Worm (Caenorhabditis elegans): ENCODE results near the gene Y32F6A.4.

Y32F6A.4 gene

DNA sequence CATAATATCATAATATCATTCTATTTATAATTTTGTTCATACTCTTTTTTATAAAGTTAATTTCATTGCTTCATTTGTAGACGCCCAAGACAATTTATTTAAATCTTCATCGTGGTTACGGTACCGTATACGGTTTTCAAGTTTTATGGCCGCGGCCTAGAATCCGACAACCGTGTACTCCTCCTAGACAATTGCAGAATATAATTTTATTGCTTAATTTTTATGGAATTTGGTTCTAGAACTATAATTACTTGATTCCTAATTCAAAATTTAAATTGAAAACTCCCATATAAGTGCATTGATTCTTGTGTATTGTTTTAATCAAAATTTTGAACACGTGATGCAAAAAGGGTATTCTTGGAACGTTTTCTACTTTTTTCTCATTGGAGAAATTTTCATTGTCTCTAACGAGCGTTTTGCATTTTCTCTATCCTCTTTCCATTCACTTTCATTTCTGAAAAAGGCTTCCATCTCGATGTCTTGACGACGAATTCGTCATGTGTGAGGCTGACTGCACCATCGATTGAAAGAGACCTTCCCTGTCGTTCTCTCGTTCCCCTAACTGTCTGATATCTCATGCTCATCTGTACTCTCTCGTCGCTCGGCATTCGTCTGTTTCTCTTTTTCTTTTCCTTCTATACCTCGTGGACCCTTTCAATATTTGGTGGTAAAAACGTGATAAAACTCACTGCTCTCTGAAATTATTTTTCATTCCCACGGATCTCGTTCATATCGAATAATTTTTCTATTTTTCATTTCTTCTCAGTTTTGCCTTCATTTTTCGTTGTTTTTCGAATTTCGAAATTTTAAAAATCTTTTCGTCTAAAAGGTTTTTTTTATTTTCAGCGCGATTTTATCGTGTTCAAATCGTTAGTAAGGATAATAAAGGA, 7.5 kb upstream of the Y32F6A.4 start, which contains the start of gene pap-1 (continued):
- peak; percentile 26 for TF ChIP-seq pax-3 (tag; optimal IDR thresholded peaks at IDR 0.05)
- TF ChIP-seq ztf-4 (tag; optimal IDR thresholded peaks at IDR 0.05): no peak
- TF ChIP-seq fkh-4 (tag; optimal IDR thresholded peaks at IDR 0.05; ENCODE audit: borderline replicate concordance): peak; percentile 45
- TF ChIP-seq mdl-1 (tag; optimal IDR thresholded peaks at IDR 0.05): peak in 1 of 2 experiments; percentile 40
- no peak for TF ChIP-seq jun-1 (tag; optimal IDR thresholded peaks at IDR 0.05)
- TF ChIP-seq ceh-8 (GFP tag; optimal IDR thresholded peaks at IDR 0.05): no peak
- TF ChIP-seq snpc-4 (tag; optimal IDR thresholded peaks at IDR 0.05): no peak
- no peak for TF ChIP-seq sox-4 (tag; optimal IDR thresholded peaks at IDR 0.05)
- TF ChIP-seq nhr-19 (GFP tag; conservative IDR thresholded peaks at IDR 0.05): no peak
- no peak for TF ChIP-seq mab-9 (GFP tag; IDR thresholded peaks at IDR 0.05)
- peak; percentile 16 to 68 for TF ChIP-seq lin-35 (GFP tag; optimal IDR thresholded peaks at IDR 0.05)
- no peak for TF ChIP-seq zip-4 (GFP tag; optimal IDR thresholded peaks at IDR 0.05)
- TF ChIP-seq sup-37 (GFP tag; optimal IDR thresholded peaks at IDR 0.05): no peak
- no peak for TF ChIP-seq zag-1 (tag; optimal IDR thresholded peaks at IDR 0.05)
- TF ChIP-seq snu-23 (GFP tag; optimal IDR thresholded peaks at IDR 0.05): no peak
- TF ChIP-seq swsn-7 (tag; optimal IDR thresholded peaks at IDR 0.05): peak; percentile 26
- TF ChIP-seq mef-2 (tag; optimal IDR thresholded peaks at IDR 0.05): no peak
- TF ChIP-seq nhr-20 (tag; optimal IDR thresholded peaks at IDR 0.05): no peak
- no peak for TF ChIP-seq unc-130 (tag; optimal IDR thresholded peaks at IDR 0.05)
- TF ChIP-seq unc-86 (tag; optimal IDR thresholded peaks at IDR 0.05): no peak
- TF ChIP-seq alr-1 (tag; optimal IDR thresholded peaks at IDR 0.05; ENCODE audit: borderline replicate concordance): no peak
- peak; percentile 61 for TF ChIP-seq mep-1 (tag; optimal IDR thresholded peaks at IDR 0.05)
- no peak for TF ChIP-seq lin-39 (tag; optimal IDR thresholded peaks at IDR 0.05)
- no peak for TF ChIP-seq vab-15 (tag; optimal IDR thresholded peaks at IDR 0.05)
- peak; percentile 79 for TF ChIP-seq nhr-85 (tag)
- no peak for TF ChIP-seq skn-1 (tag; optimal IDR thresholded peaks at IDR 0.05)
- no peak for TF ChIP-seq elt-3 (tag; optimal IDR thresholded peaks at IDR 0.05)
- TF ChIP-seq sptf-1 (tag; optimal IDR thresholded peaks at IDR 0.05): no peak
- peak; percentile 55 for TF ChIP-seq nhr-71 (tag; optimal IDR thresholded peaks at IDR 0.05)
- no peak; the same call in 1 of the 2 replicates for TF ChIP-seq isw-1 (GFP tag; IDR thresholded peaks at IDR 0.05)
- TF ChIP-seq nhr-12 (tag; optimal IDR thresholded peaks at IDR 0.05): no peak
- TF ChIP-seq tbx-2 (tag; optimal IDR thresholded peaks at IDR 0.05): no peak
- no peak for TF ChIP-seq hlh-17 (GFP tag; optimal IDR thresholded peaks at IDR 0.05; ENCODE audit: borderline replicate concordance)
- no peak for TF ChIP-seq aly-2 (tag; optimal IDR thresholded peaks at IDR 0.05)
- no peak for TF ChIP-seq pag-3 (tag; optimal IDR thresholded peaks at IDR 0.05; ENCODE audit: borderline replicate concordance, insufficient read depth)
- TF ChIP-seq dpl-1 (GFP tag; optimal IDR thresholded peaks at IDR 0.05): peak; percentile 14 to 32 (median 19)
- peak; percentile 78 for TF ChIP-seq rnt-1 (tag; optimal IDR thresholded peaks at IDR 0.05)
- TF ChIP-seq ceh-82 (tag; optimal IDR thresholded peaks at IDR 0.05): no peak
- TF ChIP-seq aha-1 (tag; optimal IDR thresholded peaks at IDR 0.05): no peak
- no peak for TF ChIP-seq tlp-1 (tag; optimal IDR thresholded peaks at IDR 0.05)
- no peak for TF ChIP-seq ets-5 (GFP tag; IDR thresholded peaks at IDR 0.05)
- TF ChIP-seq lin-15B (tag; optimal IDR thresholded peaks at IDR 0.05): no peak
- TF ChIP-seq unc-30 (tag; optimal IDR thresholded peaks at IDR 0.05): no peak
- TF ChIP-seq ces-1 (GFP tag; optimal IDR thresholded peaks at IDR 0.05): no peak
- no peak for TF ChIP-seq C04F5.9 (tag; optimal IDR thresholded peaks at IDR 0.05)
- TF ChIP-seq Y116A8C.19 (tag; optimal IDR thresholded peaks at IDR 0.05; ENCODE audit: borderline replicate concordance): no peak
